Worm (Caenorhabditis elegans): ENCODE measurements around the gene drd-10.

DNA sequence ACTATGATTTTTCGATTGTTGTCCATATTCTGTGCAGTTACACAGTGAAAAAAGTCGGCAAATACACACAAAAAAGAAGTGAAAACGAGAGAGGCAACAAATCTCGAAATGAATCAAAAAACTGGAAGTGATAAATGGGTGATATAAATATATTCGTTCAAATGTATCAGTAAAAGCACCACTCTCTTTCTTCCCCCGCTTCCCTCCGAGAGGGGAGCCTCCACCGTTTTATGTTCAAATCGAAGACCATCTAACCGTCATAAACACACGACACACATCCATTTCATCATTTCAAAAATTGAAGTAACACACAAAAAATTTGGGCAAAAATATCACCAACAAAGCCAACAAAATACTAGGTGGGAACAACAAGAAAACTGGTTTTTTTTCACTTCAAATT, 19.6 kb downstream of the drd-10 start, which contains the start of gene F20A1.6:
- no peak for TF ChIP-seq Y53G8AR.9 (GFP tag; conservative IDR thresholded peaks at IDR 0.05)
- TF ChIP-seq him-1 (tag; optimal IDR thresholded peaks at IDR 0.05): no peak
- TF ChIP-seq ets-4 (GFP tag; optimal IDR thresholded peaks at IDR 0.05): no peak
- TF ChIP-seq F33H1.4 (GFP tag; IDR thresholded peaks at IDR 0.05): no peak
- TF ChIP-seq snpc-4 (GFP tag; optimal IDR thresholded peaks at IDR 0.05): no peak
- TF ChIP-seq snpc-4 (tag; optimal IDR thresholded peaks at IDR 0.05): no peak
- no peak for TF ChIP-seq rpc-1 (optimal IDR thresholded peaks at IDR 0.05)
- no peak for TF ChIP-seq rpc-1 (tag; optimal IDR thresholded peaks at IDR 0.05)
- TF ChIP-seq ztf-22 (GFP tag; optimal IDR thresholded peaks at IDR 0.05): no peak
- TF ChIP-seq mes-4 (tag; optimal IDR thresholded peaks at IDR 0.05): no peak

Measured in whole organism, young adult.